Fruit fly (Drosophila melanogaster): ENCODE data around the gene Usf.

Usf gene

dm6 chrX:4534002-4534401 lies 14.6 kb downstream of the Usf start:
- TF ChIP-seq kay (GFP tag; ENCODE audit: borderline replicate concordance) (no peak), Clk (GFP tag; optimal IDR thresholded peaks at IDR 0.05) (no peak), Mnt (GFP tag; optimal IDR thresholded peaks at IDR 0.05) (no peak), Hr96 (GFP tag; optimal IDR thresholded peaks at IDR 0.05) (no peak), Crg-1 (GFP tag; optimal IDR thresholded peaks at IDR 0.05) (no peak), CG12768 (GFP tag; optimal IDR thresholded peaks at IDR 0.05) (no peak), bab1 (GFP tag; optimal IDR thresholded peaks at IDR 0.05) (no peak), cnc (optimal IDR thresholded peaks at IDR 0.05) (no peak), CG11617 (GFP tag; optimal IDR thresholded peaks at IDR 0.05) (no peak), CG14711 (tag; optimal IDR thresholded peaks at IDR 0.05) (no peak), CG7045 (GFP tag; optimal IDR thresholded peaks at IDR 0.05) (no peak)

- TF ChIP-seq CG5204 (GFP tag; optimal IDR thresholded peaks at IDR 0.05), result no peak
- TF ChIP-seq bab1 (GFP tag; optimal IDR thresholded peaks at IDR 0.05), result peak; percentile 71
- TF ChIP-seq CG7101 (tag; optimal IDR thresholded peaks at IDR 0.05), result no peak
- TF ChIP-seq Mnt (GFP tag; optimal IDR thresholded peaks at IDR 0.05), result no peak
- no peak for TF ChIP-seq CG12768 (GFP tag; optimal IDR thresholded peaks at IDR 0.05)
- TF ChIP-seq Clk (GFP tag; optimal IDR thresholded peaks at IDR 0.05), result no peak
Observed at dm6 chrX:4529909-4530308, 18.7 kb downstream of the Usf start, which contains the start of gene CG3556. CG3556 (plus strand) TSS chrX:4530231.

- TF ChIP-seq cnc (optimal IDR thresholded peaks at IDR 0.05) (no peak), CG5204 (GFP tag; optimal IDR thresholded peaks at IDR 0.05) (no peak), CG12768 (GFP tag; optimal IDR thresholded peaks at IDR 0.05) (no peak), pad (GFP tag; optimal IDR thresholded peaks at IDR 0.05) (no peak), CG7101 (tag; optimal IDR thresholded peaks at IDR 0.05) (no peak), CG11617 (GFP tag; optimal IDR thresholded peaks at IDR 0.05) (no peak), CG1620 (GFP tag; optimal IDR thresholded peaks at IDR 0.05) (no peak)
Observed at dm6 chrX:4526754-4527153, 21.8 kb downstream of the Usf start.

dm6 chrX:4520879-4521278 lies 27.7 kb downstream of the Usf start:
- TF ChIP-seq Crg-1 (GFP tag; optimal IDR thresholded peaks at IDR 0.05), result no peak
- TF ChIP-seq Hr96 (GFP tag; optimal IDR thresholded peaks at IDR 0.05), result no peak
- no peak for TF ChIP-seq kay (GFP tag; ENCODE audit: borderline replicate concordance)
- no peak for TF ChIP-seq Clk (GFP tag; optimal IDR thresholded peaks at IDR 0.05)
- TF ChIP-seq toe (GFP tag; optimal IDR thresholded peaks at IDR 0.05), result no peak
- TF ChIP-seq CG14711 (tag; optimal IDR thresholded peaks at IDR 0.05), result no peak

- no peak for TF ChIP-seq CG7101 (tag; optimal IDR thresholded peaks at IDR 0.05)
- TF ChIP-seq Crg-1 (GFP tag; optimal IDR thresholded peaks at IDR 0.05), result no peak
- TF ChIP-seq CG7045 (GFP tag; optimal IDR thresholded peaks at IDR 0.05), result no peak
- no peak for TF ChIP-seq cnc (optimal IDR thresholded peaks at IDR 0.05)
- TF ChIP-seq CG12768 (GFP tag; optimal IDR thresholded peaks at IDR 0.05), result no peak
- TF ChIP-seq ovo (GFP tag; optimal IDR thresholded peaks at IDR 0.05), result no peak
- no peak for TF ChIP-seq Hr96 (GFP tag; optimal IDR thresholded peaks at IDR 0.05)
- no peak for TF ChIP-seq tj (GFP tag; optimal IDR thresholded peaks at IDR 0.05)
- no peak for TF ChIP-seq toe (GFP tag; optimal IDR thresholded peaks at IDR 0.05)
- TF ChIP-seq kay (GFP tag; ENCODE audit: borderline replicate concordance), result no peak
Observed at dm6 chrX:4511575-4511974, 37.0 kb downstream of the Usf start.

- TF ChIP-seq Mnt (GFP tag; optimal IDR thresholded peaks at IDR 0.05) (no peak), cnc (optimal IDR thresholded peaks at IDR 0.05) (no peak), toe (GFP tag; optimal IDR thresholded peaks at IDR 0.05) (no peak), CG14711 (tag; optimal IDR thresholded peaks at IDR 0.05) (no peak), CG12768 (GFP tag; optimal IDR thresholded peaks at IDR 0.05) (no peak), ovo (GFP tag; optimal IDR thresholded peaks at IDR 0.05) (no peak), tj (GFP tag; optimal IDR thresholded peaks at IDR 0.05) (no peak), CG33017 (tag; optimal IDR thresholded peaks at IDR 0.05) (no peak), cic (GFP tag; optimal IDR thresholded peaks at IDR 0.05) (no peak), Hr96 (GFP tag; optimal IDR thresholded peaks at IDR 0.05) (no peak), bab1 (GFP tag; optimal IDR thresholded peaks at IDR 0.05) (no peak), Clk (GFP tag; optimal IDR thresholded peaks at IDR 0.05) (no peak), CG5204 (GFP tag; optimal IDR thresholded peaks at IDR 0.05) (no peak), CG1620 (GFP tag; optimal IDR thresholded peaks at IDR 0.05) (no peak), CG7101 (tag; optimal IDR thresholded peaks at IDR 0.05) (no peak)
Observed at dm6 chrX:4508072-4508644, 40.4 kb downstream of the Usf start.

dm6 chrX:4507121-4507520 lies 41.5 kb downstream of the Usf start:
- no peak for TF ChIP-seq CG7045 (GFP tag; optimal IDR thresholded peaks at IDR 0.05)
- no peak for TF ChIP-seq Crg-1 (GFP tag; optimal IDR thresholded peaks at IDR 0.05)
- no peak for TF ChIP-seq ovo (GFP tag; optimal IDR thresholded peaks at IDR 0.05)
- TF ChIP-seq bab1 (GFP tag; optimal IDR thresholded peaks at IDR 0.05), result peak; percentile 15

- TF ChIP-seq CG1620 (GFP tag; optimal IDR thresholded peaks at IDR 0.05) (no peak), ovo (GFP tag; optimal IDR thresholded peaks at IDR 0.05) (no peak), CG11617 (GFP tag; optimal IDR thresholded peaks at IDR 0.05) (no peak)
Observed at dm6 chrX:4505318-4505717, 43.3 kb downstream of the Usf start.
